Fruit fly (Drosophila melanogaster): ENCODE results near the gene CG15531.
A peak's percentile ranks its signal among the peaks of the same experiment; 100 is the strongest.

Gene CG15531

DNA sequence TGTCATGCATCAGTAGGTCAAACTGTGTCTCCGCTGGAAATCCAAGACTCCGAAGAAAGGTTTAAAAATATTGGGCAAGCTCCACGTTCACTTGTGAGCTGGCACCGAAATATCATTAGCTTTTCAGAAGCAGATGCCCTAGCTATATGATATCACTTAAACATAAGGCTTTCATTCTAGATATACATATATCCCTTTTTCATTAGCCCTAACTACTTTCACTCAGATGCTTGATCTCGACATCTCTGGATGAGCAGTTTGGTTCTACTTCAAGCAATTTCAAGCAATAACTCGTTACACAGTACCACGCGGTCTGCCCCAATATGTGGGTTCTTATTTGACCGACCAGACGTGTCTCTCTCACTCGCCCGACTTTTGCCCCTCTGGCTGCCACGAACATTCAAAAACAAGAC, 4.6 kb downstream of the CG15531 start (continued):
- TF ChIP-seq CG17612 (GFP tag; IDR thresholded peaks at IDR 0.05) (no peak), trem (tag; optimal IDR thresholded peaks at IDR 0.05) (no peak), yki (optimal IDR thresholded peaks at IDR 0.05) (no peak), B-H2 (GFP tag; optimal IDR thresholded peaks at IDR 0.05) (no peak), CG5180 (GFP tag; optimal IDR thresholded peaks at IDR 0.05) (no peak), CG6765 (GFP tag; optimal IDR thresholded peaks at IDR 0.05) (no peak), Bteb2 (GFP tag; optimal IDR thresholded peaks at IDR 0.05) (no peak), Lhr (GFP tag; optimal IDR thresholded peaks at IDR 0.05) (no peak), tx (GFP tag; optimal IDR thresholded peaks at IDR 0.05) (peak; percentile 35), hb (GFP tag; IDR thresholded peaks at IDR 0.05; ENCODE audit: partially characterized antibody) (no peak), Drgx (GFP tag; IDR thresholded peaks at IDR 0.05) (peak; percentile 29; the same call in 1 of the 2 replicates), CG2199 (GFP tag; IDR thresholded peaks at IDR 0.05) (no peak), CG12744 (GFP tag; optimal IDR thresholded peaks at IDR 0.05) (no peak), twi (tag; optimal IDR thresholded peaks at IDR 0.05) (no peak), nerfin-1 (tag; optimal IDR thresholded peaks at IDR 0.05) (no peak), dan (GFP tag; IDR thresholded peaks at IDR 0.05) (no peak), Dll (GFP tag; IDR thresholded peaks at IDR 0.05; ENCODE audit: partially characterized antibody) (no peak), Sry-δ (GFP tag; optimal IDR thresholded peaks at IDR 0.05) (no peak), E2f2 (GFP tag; IDR thresholded peaks at IDR 0.05) (no peak), CG3847 (GFP tag; IDR thresholded peaks at IDR 0.05) (no peak), ems (GFP tag; optimal IDR thresholded peaks at IDR 0.05) (peak; percentile 3), CG11398 (GFP tag; optimal IDR thresholded peaks at IDR 0.05) (no peak), Med (GFP tag) (peak; percentile 92), h (optimal IDR thresholded peaks at IDR 0.05) (no peak), bab2 (GFP tag; optimal IDR thresholded peaks at IDR 0.05) (peak; percentile 24), CG31388 (GFP tag; optimal IDR thresholded peaks at IDR 0.05) (no peak), stc (GFP tag; IDR thresholded peaks at IDR 0.05) (no peak), E2f1 (GFP tag; IDR thresholded peaks at IDR 0.05) (peak; percentile 16; the same call in 1 of the 2 replicates), CG30431 (GFP tag; optimal IDR thresholded peaks at IDR 0.05) (peak; percentile 23), gfzf (GFP tag; optimal IDR thresholded peaks at IDR 0.05) (no peak), Mrtf (GFP tag; IDR thresholded peaks at IDR 0.05) (no peak), ash1 (GFP tag; optimal IDR thresholded peaks at IDR 0.05) (no peak), CG12391 (tag; optimal IDR thresholded peaks at IDR 0.05) (peak; percentile 39), CG15269 (tag; optimal IDR thresholded peaks at IDR 0.05) (peak; percentile 63), tap (tag; optimal IDR thresholded peaks at IDR 0.05) (no peak), lmd (GFP tag; IDR thresholded peaks at IDR 0.05) (peak; percentile 68), NFAT (GFP tag; IDR thresholded peaks at IDR 0.05) (no peak), CG6175 (GFP tag; IDR thresholded peaks at IDR 0.05) (no peak), Hey (tag; optimal IDR thresholded peaks at IDR 0.05) (no peak), onecut (GFP tag; IDR thresholded peaks at IDR 0.05) (no peak), CG9437 (GFP tag; optimal IDR thresholded peaks at IDR 0.05) (peak; percentile 57), Atf3 (GFP tag; optimal IDR thresholded peaks at IDR 0.05) (no peak), NfI (GFP tag; optimal IDR thresholded peaks at IDR 0.05) (peak; percentile 24), chn (GFP tag; optimal IDR thresholded peaks at IDR 0.05) (peak; percentile 25), toy (GFP tag; IDR thresholded peaks at IDR 0.05) (no peak), YL-1 (GFP tag; optimal IDR thresholded peaks at IDR 0.05) (no peak), CG17328 (GFP tag; IDR thresholded peaks at IDR 0.05) (no peak), mirr (GFP tag; optimal IDR thresholded peaks at IDR 0.05) (no peak), CG12071 (GFP tag; optimal IDR thresholded peaks at IDR 0.05) (no peak), phol (tag; optimal IDR thresholded peaks at IDR 0.05) (peak; percentile 29), Six4 (GFP tag; optimal IDR thresholded peaks at IDR 0.05) (no peak), ab (GFP tag; optimal IDR thresholded peaks at IDR 0.05) (no peak), Hr78 (GFP tag; optimal IDR thresholded peaks at IDR 0.05) (peak in 1 of 2 experiments; percentile 33)

Measured in whole organism, embryonic.